Worm (Caenorhabditis elegans) whole organism, L2 larva: ENCODE results near the gene fbxb-58.

ENCODE experiments used
- F13H6.1 ChIP-seq: sonication (generic microtip); optimal IDR thresholded peaks from 2 replicates; lab custom pipeline; 2016; ENCODE audit warnings: missing genetic modification characterization, missing compliant biosample characterization
- ZK546.5 ChIP-seq: sonication (generic microtip); optimal IDR thresholded peaks from 2 replicates; lab custom pipeline; 2017; ENCODE audit warnings: missing biosample characterization, missing genetic modification characterization
- alr-1 ChIP-seq: fragments of 150-350 bp; optimal IDR thresholded peaks from 2 replicates; lab custom pipeline; 2014; ENCODE audit warnings: missing biosample characterization, missing genetic modification characterization
- aly-2 ChIP-seq: fragments of 150-350 bp; optimal IDR thresholded peaks from 2 replicates; lab custom pipeline; 2014; ENCODE audit warnings: missing biosample characterization, missing genetic modification characterization
- blmp-1 ChIP-seq: sonication (generic microtip); optimal IDR thresholded peaks from 2 replicates; lab custom pipeline; 2017; ENCODE audit warnings: missing genetic modification characterization, mild to moderate bottlenecking, missing compliant biosample characterization, antibody characterized with exemption, moderate library complexity; ENCODE audit not compliant: insufficient read depth
- ceh-16 ChIP-seq: fragments of 150-350 bp; optimal IDR thresholded peaks from 2 replicates; lab custom pipeline; 2014; ENCODE audit warnings: missing biosample characterization, missing genetic modification characterization
- fos-1 ChIP-seq: fragments of 150-350 bp; optimal IDR thresholded peaks from 2 replicates; lab custom pipeline; 2014; ENCODE audit warnings: missing biosample characterization, missing genetic modification characterization
- mdl-1 ChIP-seq, 2 experiments: fragments of 150-350 bp in 1 of 2; sonication (generic microtip) in 1 of 2; optimal IDR thresholded peaks; 2 replicates each; lab custom pipeline; 2017; ENCODE audit warnings: missing biosample characterization in 2 of 2, missing genetic modification characterization in 2 of 2
- nhr-11 ChIP-seq: fragments of 150-350 bp; optimal IDR thresholded peaks from 2 replicates; lab custom pipeline; 2014; ENCODE audit warnings: missing biosample characterization, missing genetic modification characterization
- nhr-25 ChIP-seq: fragments of 150-350 bp; sonication (generic microtip); optimal IDR thresholded peaks from 3 replicates; lab custom pipeline; 2014; ENCODE audit warnings: missing biosample characterization, missing genetic modification characterization
- nhr-77 ChIP-seq: fragments of 150-350 bp; optimal IDR thresholded peaks from 2 replicates; lab custom pipeline; 2014; ENCODE audit warnings: missing biosample characterization, missing genetic modification characterization
- snpc-4 ChIP-seq: fragments of 150-350 bp; optimal IDR thresholded peaks from 2 replicates; lab custom pipeline; 2014; ENCODE audit warnings: missing biosample characterization, missing genetic modification characterization
- unc-62 ChIP-seq: fragments of 150-350 bp; optimal IDR thresholded peaks from 2 replicates; lab custom pipeline; 2014; ENCODE audit warnings: missing biosample characterization, missing genetic modification reagents, missing genetic modification characterization
- ztf-11 ChIP-seq: sonication (generic microtip); optimal IDR thresholded peaks from 2 replicates; lab custom pipeline; 2017; ENCODE audit warnings: missing biosample characterization, missing genetic modification characterization

DNA sequence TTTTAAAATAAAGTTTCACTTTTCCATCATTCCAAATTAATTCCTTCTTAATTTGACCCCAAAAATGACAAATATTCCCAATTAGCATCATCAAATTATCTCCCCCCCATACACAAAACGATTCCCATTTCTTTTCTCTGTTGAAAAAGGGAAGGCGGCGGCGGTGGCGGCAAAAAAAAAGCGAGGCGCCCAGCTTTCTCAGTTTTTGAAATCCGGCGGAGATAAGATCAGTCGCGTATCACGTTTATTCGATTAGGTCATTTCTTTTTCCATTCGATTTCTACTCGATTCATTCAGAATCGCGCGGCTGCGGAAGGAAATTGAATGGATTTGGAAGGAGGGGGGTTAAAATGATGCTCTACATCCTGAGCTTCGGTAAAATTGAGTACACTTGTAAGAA lies 44.0 kb upstream of the fbxb-58 start:
- TF ChIP-seq ztf-11 (tag; lab: Kevin White, UChicago), result no peak
- no peak for TF ChIP-seq fos-1 (tag; lab: Kevin White, UChicago)
- no peak for TF ChIP-seq mdl-1 (tag; optimal IDR thresholded peaks at IDR 0.05; lab: Kevin White, UChicago)
- no peak for TF ChIP-seq snpc-4 (tag; lab: Kevin White, UChicago)
- no peak for TF ChIP-seq nhr-25
- TF ChIP-seq F13H6.1 (tag; lab: Kevin White, UChicago), result no peak
- no peak for TF ChIP-seq blmp-1
- TF ChIP-seq alr-1 (tag; lab: Kevin White, UChicago), result no peak
- TF ChIP-seq ZK546.5, result no peak
- TF ChIP-seq ceh-16 (tag; lab: Kevin White, UChicago), result no peak
- no peak for TF ChIP-seq nhr-11
- no peak for TF ChIP-seq unc-62
- TF ChIP-seq aly-2 (tag; lab: Kevin White, UChicago), result no peak
- TF ChIP-seq nhr-77, result no peak
